Worm (Caenorhabditis elegans) whole organism, late embryonic: ENCODE data around the gene nhr-134.

ENCODE experiments used
- F13H6.1 ChIP-seq: sonication (generic microtip); optimal IDR thresholded peaks from 2 replicates; lab custom pipeline; 2016; ENCODE audit warnings: missing genetic modification characterization, missing compliant biosample characterization
- ama-1 ChIP-seq: fragments of 150-350 bp; optimal IDR thresholded peaks from 2 replicates; lab custom pipeline; 2014
- ceh-14 ChIP-seq: sonication (generic microtip); optimal IDR thresholded peaks from 2 replicates; lab custom pipeline; 2016; ENCODE audit warnings: missing genotype, missing genetic modification characterization, missing compliant biosample characterization
- dmd-4 ChIP-seq: sonication (generic microtip); optimal IDR thresholded peaks from 2 replicates; lab custom pipeline; 2016; ENCODE audit warnings: borderline replicate concordance, missing genetic modification characterization, missing compliant biosample characterization
- dve-1 ChIP-seq: sonication (generic microtip); optimal IDR thresholded peaks from 2 replicates; lab custom pipeline; 2017; ENCODE audit warnings: antibody characterized with exemption, mild to moderate bottlenecking, missing genetic modification characterization, missing compliant biosample characterization
- fkh-10 ChIP-seq: fragments of 150-350 bp; optimal IDR thresholded peaks from 2 replicates; lab custom pipeline; 2014; ENCODE audit warnings: missing biosample characterization, missing genetic modification reagents, missing genetic modification characterization
- nhr-11 ChIP-seq: fragments of 150-350 bp; optimal IDR thresholded peaks from 2 replicates; lab custom pipeline; 2014; ENCODE audit warnings: missing biosample characterization, missing genetic modification characterization
- nhr-232 ChIP-seq: sonication (generic microtip); optimal IDR thresholded peaks from 2 replicates; lab custom pipeline; 2016; ENCODE audit warnings: missing genetic modification characterization, missing compliant biosample characterization
- sox-2 ChIP-seq: fragments of 200-800 bp; sonication (Bioruptor generic); IDR thresholded peaks from 2 replicates; pipeline ENCODE4 v1.3.6; 2022; ENCODE audit warnings: missing genetic modification reagents, missing genetic modification characterization, missing compliant biosample characterization

ce11 chrV:2218803-2219202 is 12.2 kb upstream of the nhr-134 start, which contains the start of gene nhr-56:
- TF ChIP-seq nhr-11 (tag; lab: Kevin White, UChicago), result no peak
- TF ChIP-seq dve-1 (tag; lab: Kevin White, UChicago), result no peak
- TF ChIP-seq fkh-10 (GFP tag; lab: Kevin White, UChicago), result no peak
- no peak for TF ChIP-seq ceh-14 (tag; lab: Kevin White, UChicago)
- no peak for TF ChIP-seq sox-2 (GFP tag; lab: Robert Waterston, UW)
- TF ChIP-seq ama-1 (lab: Kevin White, UChicago), result no peak
- no peak for TF ChIP-seq nhr-232
- TF ChIP-seq F13H6.1 (tag; lab: Kevin White, UChicago), result no peak
- TF ChIP-seq dmd-4 (tag; lab: Kevin White, UChicago), result no peak
